Fruit fly (Drosophila melanogaster) whole organism, embryonic: ENCODE measurements around the gene CG32066.
A peak's percentile ranks its signal among the peaks of the same experiment; 100 is the strongest.

ENCODE experiments used
- Asciz ChIP-seq: fragments of 200-800 bp; sonication (Bioruptor generic); optimal IDR thresholded peaks from 2 replicates; lab custom pipeline; 2017; ENCODE audit warnings: missing biosample characterization, mild to moderate bottlenecking, missing genetic modification characterization, missing genetic modification reagents
- BEAF-32 ChIP-seq: fragments of 200-800 bp; sonication (Bioruptor generic); optimal IDR thresholded peaks from 3 replicates; lab custom pipeline; 2017; ENCODE audit warnings: missing biosample characterization, missing genetic modification characterization, mild to moderate bottlenecking, moderate library complexity, missing genetic modification reagents
- Bdp1 ChIP-seq: fragments of 200-800 bp; sonication (Bioruptor generic); optimal IDR thresholded peaks from 3 replicates; lab custom pipeline; 2016; ENCODE audit warnings: missing biosample characterization, missing genetic modification characterization
- CG1024 ChIP-seq: fragments of 200-800 bp; sonication (Bioruptor generic); IDR thresholded peaks from 2 replicates; pipeline ENCODE4 v1.3.6; 2022; ENCODE audit warnings: missing biosample characterization, missing genetic modification characterization
- CG10543 ChIP-seq: fragments of 200-800 bp; sonication (Bioruptor generic); optimal IDR thresholded peaks from 3 replicates; lab custom pipeline; 2017; ENCODE audit warnings: missing biosample characterization, mild to moderate bottlenecking, missing genetic modification characterization, moderate library complexity
- CG14014 ChIP-seq: fragments of 200-800 bp; sonication (Bioruptor generic); IDR thresholded peaks from 2 replicates; pipeline ENCODE4 v1.3.6; 2022; ENCODE audit warnings: missing biosample characterization, missing genetic modification characterization
- CG15011 ChIP-seq: fragments of 200-800 bp; sonication (Bioruptor generic); optimal IDR thresholded peaks from 3 replicates; lab custom pipeline; 2018; ENCODE audit warnings: missing biosample characterization, mild to moderate bottlenecking, missing genetic modification characterization
- CG15073 ChIP-seq: fragments of 200-800 bp; sonication (Bioruptor generic); optimal IDR thresholded peaks from 2 replicates; lab custom pipeline; 2016; ENCODE audit warnings: missing biosample characterization, missing genetic modification characterization
- CG15514 ChIP-seq: fragments of 200-800 bp; sonication (Bioruptor generic); optimal IDR thresholded peaks from 3 replicates; lab custom pipeline; 2017; ENCODE audit warnings: missing biosample characterization, missing genetic modification characterization, mild to moderate bottlenecking, moderate library complexity, missing genetic modification reagents
- CG1602 ChIP-seq: fragments of 200-800 bp; sonication (Bioruptor generic); optimal IDR thresholded peaks from 3 replicates; lab custom pipeline; 2016; ENCODE audit warnings: missing biosample characterization, missing genetic modification characterization
- CG16779 ChIP-seq: fragments of 200-800 bp; sonication (Bioruptor generic); IDR thresholded peaks from 2 replicates; pipeline ENCODE4 v1.3.6; 2022; ENCODE audit warnings: missing biosample characterization, missing genetic modification characterization
- CG16815 ChIP-seq: fragments of 200-800 bp; sonication (Bioruptor generic); optimal IDR thresholded peaks from 3 replicates; lab custom pipeline; 2017; ENCODE audit warnings: missing biosample characterization, mild to moderate bottlenecking, missing genetic modification characterization
- CG16863 ChIP-seq: fragments of 200-800 bp; sonication (Bioruptor generic); optimal IDR thresholded peaks from 3 replicates; lab custom pipeline; 2016; ENCODE audit warnings: missing biosample characterization, missing genetic modification characterization
- CG18619 ChIP-seq: fragments of 200-800 bp; sonication (Bioruptor generic); optimal IDR thresholded peaks from 3 replicates; lab custom pipeline; 2017; ENCODE audit warnings: missing biosample characterization, mild to moderate bottlenecking, missing genetic modification characterization
- CG3281 ChIP-seq: fragments of 200-800 bp; sonication (Bioruptor generic); optimal IDR thresholded peaks from 3 replicates; lab custom pipeline; 2017; ENCODE audit warnings: missing biosample characterization, mild to moderate bottlenecking, missing genetic modification characterization
- CG4617 ChIP-seq: fragments of 200-800 bp; sonication (Bioruptor generic); optimal IDR thresholded peaks from 3 replicates; lab custom pipeline; 2016; ENCODE audit warnings: missing biosample characterization, missing genetic modification characterization, borderline replicate concordance
- CG4854 ChIP-seq: fragments of 200-800 bp; sonication (Bioruptor generic); optimal IDR thresholded peaks from 2 replicates; lab custom pipeline; 2016; ENCODE audit warnings: missing biosample characterization, missing genetic modification characterization, inconsistent platforms
- CG6854 ChIP-seq: fragments of 200-800 bp; sonication (Bioruptor generic); optimal IDR thresholded peaks from 3 replicates; lab custom pipeline; 2017; ENCODE audit warnings: missing biosample characterization, mild to moderate bottlenecking, missing genetic modification characterization
- CG8281 ChIP-seq: fragments of 200-800 bp; sonication (Bioruptor generic); optimal IDR thresholded peaks from 2 replicates; lab custom pipeline; 2018; ENCODE audit warnings: missing biosample characterization, mild to moderate bottlenecking, missing genetic modification characterization, moderate library complexity
- CG8765 ChIP-seq: fragments of 200-800 bp; sonication (Bioruptor generic); IDR thresholded peaks from 2 replicates; pipeline ENCODE4 v1.3.6; 2022; ENCODE audit warnings: missing biosample characterization, missing genetic modification characterization
- Dad ChIP-seq: fragments of 200-800 bp; sonication (Bioruptor generic); optimal IDR thresholded peaks from 3 replicates; lab custom pipeline; 2016; ENCODE audit warnings: missing biosample characterization, missing genetic modification characterization
- Fer1 ChIP-seq: fragments of 200-800 bp; sonication (Bioruptor generic); optimal IDR thresholded peaks from 2 replicates; lab custom pipeline; 2017; ENCODE audit warnings: missing biosample characterization, mild to moderate bottlenecking, missing genetic modification characterization
- HLH54F ChIP-seq: fragments of 200-800 bp; sonication (Bioruptor generic); optimal IDR thresholded peaks from 3 replicates; lab custom pipeline; 2016; ENCODE audit warnings: missing biosample characterization, missing genetic modification characterization
- HmgD ChIP-seq: fragments of 200-800 bp; sonication (Bioruptor generic); optimal IDR thresholded peaks from 3 replicates; lab custom pipeline; 2016; ENCODE audit warnings: missing biosample characterization, missing genetic modification characterization
- Lpt ChIP-seq: fragments of >200 bp; optimal IDR thresholded peaks from 2 replicates; lab custom pipeline; 2018; ENCODE audit warnings: missing biosample characterization, missing genetic modification characterization
- Nf-YA ChIP-seq: fragments of 200-800 bp; sonication (Bioruptor generic); IDR thresholded peaks from 2 replicates; pipeline ENCODE4 v1.3.6; 2022; ENCODE audit warnings: missing biosample characterization, missing genetic modification characterization
- Usf ChIP-seq: fragments of 200-800 bp; sonication (Bioruptor generic); optimal IDR thresholded peaks from 2 replicates; lab custom pipeline; 2017; ENCODE audit warnings: missing genotype, missing biosample characterization, missing genetic modification characterization
- croc ChIP-seq: fragments of 200-800 bp; sonication (Bioruptor generic); conservative IDR thresholded peaks from 3 replicates; pipeline ENCODE4 v1.3.6; 2022; ENCODE audit warnings: missing biosample characterization, missing genetic modification characterization
- cwo ChIP-seq: fragments of 200-800 bp; sonication (Bioruptor generic); optimal IDR thresholded peaks from 3 replicates; lab custom pipeline; 2017; ENCODE audit warnings: missing biosample characterization, missing genetic modification characterization, mild to moderate bottlenecking, moderate library complexity, missing genetic modification reagents
- da ChIP-seq: fragments of 200-800 bp; sonication (Bioruptor generic); optimal IDR thresholded peaks from 2 replicates; lab custom pipeline; 2016; ENCODE audit warnings: missing biosample characterization, missing genetic modification characterization
- dpn ChIP-seq, 2 experiments: fragments of 200-800 bp; sonication (Bioruptor generic); optimal IDR thresholded peaks; 3 replicates each; lab custom pipeline; 2016; ENCODE audit warnings: missing biosample characterization in 2 of 2, missing genetic modification characterization in 2 of 2
- fd96Cb ChIP-seq: fragments of 200-800 bp; sonication (Bioruptor generic); optimal IDR thresholded peaks from 2 replicates; lab custom pipeline; 2018; ENCODE audit warnings: missing biosample characterization, mild to moderate bottlenecking, missing genetic modification characterization, moderate library complexity
- ind ChIP-seq: fragments of 200-800 bp; sonication (Bioruptor generic); optimal IDR thresholded peaks from 3 replicates; lab custom pipeline; 2016; ENCODE audit warnings: missing biosample characterization, missing genetic modification characterization
- lmd ChIP-seq: fragments of 200-800 bp; sonication (Bioruptor generic); IDR thresholded peaks from 2 replicates; pipeline ENCODE4 v1.3.6; 2022; ENCODE audit warnings: missing biosample characterization, missing genetic modification characterization
- lov ChIP-seq, 2 experiments: fragments of 200-800 bp in 1 of 2; fragments of >200 bp in 1 of 2; sonication (Bioruptor generic) in 1 of 2; IDR thresholded peaks in 1 of 2; optimal IDR thresholded peaks in 1 of 2; 2 replicates in 1 of 2; 3 replicates in 1 of 2; pipeline versions ENCODE4 v1.3.6 to Lab custom; 2017 to 2022; ENCODE audit warnings: missing biosample characterization in 1 of 2, missing genetic modification characterization in 1 of 2
- mld ChIP-seq: fragments of 200-800 bp; sonication (Bioruptor generic); IDR thresholded peaks from 3 replicates; pipeline ENCODE4 v1.3.6; 2022; ENCODE audit warnings: missing biosample characterization, missing genetic modification characterization; ENCODE audit not compliant: partially characterized antibody
- oc ChIP-seq: fragments of 200-800 bp; sonication (Bioruptor generic); optimal IDR thresholded peaks from 2 replicates; lab custom pipeline; 2018; ENCODE audit warnings: missing biosample characterization, mild to moderate bottlenecking, missing genetic modification characterization, moderate library complexity
- pnt ChIP-seq: fragments of 200-800 bp; sonication (Bioruptor generic); optimal IDR thresholded peaks from 3 replicates; lab custom pipeline; 2016; ENCODE audit warnings: missing biosample characterization, missing genetic modification characterization
- psq ChIP-seq: fragments of 200-800 bp; sonication (Bioruptor generic); optimal IDR thresholded peaks from 2 replicates; lab custom pipeline; 2017; ENCODE audit warnings: missing biosample characterization, missing genetic modification characterization
- ranshi ChIP-seq: fragments of 200-800 bp; sonication (Bioruptor generic); IDR thresholded peaks from 2 replicates; pipeline ENCODE4 v1.3.6; 2022; ENCODE audit warnings: missing biosample characterization, missing genetic modification characterization
- ro ChIP-seq: fragments of 200-800 bp; sonication (Bioruptor generic); IDR thresholded peaks from 2 replicates; pipeline ENCODE4 v1.3.6; 2022; ENCODE audit warnings: missing biosample characterization, missing genetic modification characterization
- salm ChIP-seq: fragments of 200-800 bp; sonication (Bioruptor generic); optimal IDR thresholded peaks from 2 replicates; lab custom pipeline; 2018; ENCODE audit warnings: missing biosample characterization, mild to moderate bottlenecking, missing genetic modification characterization
- sd ChIP-seq: fragments of 200-800 bp; sonication (Bioruptor generic); optimal IDR thresholded peaks from 3 replicates; lab custom pipeline; 2018; ENCODE audit warnings: missing biosample characterization, mild to moderate bottlenecking, missing genetic modification characterization, moderate library complexity
- sens-2 ChIP-seq: fragments of 200-800 bp; sonication (Bioruptor generic); IDR thresholded peaks from 2 replicates; pipeline ENCODE4 v1.3.6; 2022; ENCODE audit warnings: missing biosample characterization, missing genetic modification characterization
- sisA ChIP-seq: fragments of 200-800 bp; sonication (Bioruptor generic); IDR thresholded peaks from 2 replicates; pipeline ENCODE4 v1.3.6; 2022; ENCODE audit warnings: missing biosample characterization, missing genetic modification characterization
- tll ChIP-seq, 2 experiments: fragments of 200-800 bp in 1 of 2; fragments of >200 bp in 1 of 2; sonication (Bioruptor generic) in 1 of 2; optimal IDR thresholded peaks; 2 replicates each; lab custom pipeline; 2017 to 2019; ENCODE audit warnings: missing biosample characterization in 2 of 2, missing genetic modification characterization in 2 of 2, mild to moderate bottlenecking in 1 of 2, moderate library complexity in 1 of 2
- z ChIP-seq: fragments of 200-800 bp; sonication (Bioruptor generic); IDR thresholded peaks from 3 replicates; pipeline ENCODE4 v1.3.6; 2022; ENCODE audit warnings: missing biosample characterization, missing genetic modification characterization
- zfh2 ChIP-seq: fragments of 200-800 bp; sonication (Bioruptor generic); optimal IDR thresholded peaks from 2 replicates; lab custom pipeline; 2016; ENCODE audit warnings: missing biosample characterization, missing genetic modification characterization

Gene CG32066

DNA sequence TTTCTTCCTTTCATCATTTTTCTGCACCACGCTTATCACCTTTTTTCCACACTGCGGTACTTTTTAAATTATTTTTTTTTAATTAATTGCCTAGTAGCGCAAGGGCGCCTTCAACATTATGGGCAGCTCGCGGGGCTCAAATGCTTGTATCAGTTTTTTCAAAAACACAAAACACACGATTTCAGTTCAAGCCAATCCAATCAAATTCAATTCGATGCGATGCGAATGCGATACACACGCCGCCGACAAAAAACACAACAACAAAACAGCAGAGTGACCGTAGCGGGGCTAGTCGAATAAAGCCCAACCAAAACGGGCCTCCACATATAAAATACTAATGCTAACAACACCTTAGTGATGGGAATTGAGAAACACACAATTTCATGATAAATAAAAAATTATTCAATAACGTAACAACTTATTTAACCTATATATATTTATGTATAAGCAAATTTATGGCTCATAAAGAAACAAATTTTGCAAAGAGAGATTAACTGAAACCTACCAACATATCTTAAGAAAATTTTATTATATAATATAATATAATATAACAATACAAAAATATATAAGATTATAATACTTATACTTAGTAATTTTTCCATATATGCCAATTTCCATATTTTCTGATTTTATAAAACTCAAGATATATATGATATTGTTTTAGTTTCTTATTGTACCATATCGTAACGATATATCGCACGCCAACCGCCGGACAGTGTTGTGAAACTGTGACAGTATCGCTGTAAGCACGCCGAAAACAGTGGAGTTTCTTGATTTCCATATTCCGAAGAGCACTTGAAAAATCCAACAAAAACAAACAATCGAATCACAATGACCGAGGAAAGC is at the start of gene CG32066, which contains the start of gene CG8003 (continued):
- TF ChIP-seq pnt (GFP tag; lab: Kevin White, UChicago) (no peak), mld (GFP tag; lab: Robert Waterston, UW) (peak; percentile 70; the same call in 2 of the 3 replicates), oc (peak; percentile 56), cwo (GFP tag; lab: Kevin White, UChicago) (peak; percentile 8), CG1602 (GFP tag; lab: Kevin White, UChicago) (peak; percentile 52), CG16815 (GFP tag; lab: Kevin White, UChicago) (no peak), psq (GFP tag; lab: Kevin White, UChicago) (no peak), salm (peak; percentile 28), zfh2 (GFP tag; lab: Kevin White, UChicago) (peak; percentile 27), CG10543 (GFP tag; lab: Kevin White, UChicago) (peak; percentile 64), CG4854 (GFP tag; lab: Kevin White, UChicago) (no peak), croc (GFP tag; lab: Robert Waterston, UW) (no peak), ind (GFP tag; lab: Kevin White, UChicago) (peak; percentile 12), lov (optimal IDR thresholded peaks at IDR 0.05; lab: Kevin White, UChicago) (no peak), lov (GFP tag; IDR thresholded peaks at IDR 0.05; lab: Robert Waterston, UW) (no peak), CG4617 (GFP tag; lab: Kevin White, UChicago) (peak; percentile 10), sd (tag; lab: Kevin White, UChicago) (peak; percentile 76), ro (GFP tag; lab: Robert Waterston, UW) (no peak), CG15514 (GFP tag; lab: Kevin White, UChicago) (peak; percentile 57), sisA (GFP tag; lab: Robert Waterston, UW) (no peak), CG6854 (peak; percentile 36), HLH54F (peak; percentile 9), CG15073 (GFP tag; lab: Kevin White, UChicago) (no peak), CG15011 (GFP tag; lab: Kevin White, UChicago) (no peak), HmgD (no peak), CG8281 (tag; lab: Kevin White, UChicago) (no peak), CG16863 (no peak), dpn (GFP tag; optimal IDR thresholded peaks at IDR 0.05; lab: Kevin White, UChicago) (peak in 1 of 2 experiments; percentile 6), ranshi (peak; percentile 38; the same call in 1 of the 2 replicates), BEAF-32 (peak; percentile 84), fd96Cb (tag; lab: Kevin White, UChicago) (no peak), CG16779 (no peak), Fer1 (GFP tag; lab: Kevin White, UChicago) (peak; percentile 68), CG1024 (no peak; the same call in 1 of the 2 replicates), Dad (GFP tag; lab: Kevin White, UChicago) (no peak), lmd (GFP tag; lab: Robert Waterston, UW) (no peak; the same call in 1 of the 2 replicates), Nf-YA (GFP tag; lab: Robert Waterston, UW) (no peak), CG3281 (peak; percentile 43), sens-2 (GFP tag; lab: Robert Waterston, UW) (no peak), Lpt (no peak), CG14014 (GFP tag; lab: Robert Waterston, UW) (peak; percentile 41; the same call in 1 of the 2 replicates), da (no peak), CG18619 (GFP tag; lab: Kevin White, UChicago) (peak; percentile 5), Asciz (GFP tag; lab: Kevin White, UChicago) (peak; percentile 9), tll (GFP tag; optimal IDR thresholded peaks at IDR 0.05; lab: Kevin White, UChicago) (no peak), Bdp1 (no peak), CG8765 (GFP tag; lab: Robert Waterston, UW) (no peak), Usf (GFP tag; lab: Kevin White, UChicago) (no peak), z (GFP tag; lab: Robert Waterston, UW) (no peak)
